Worm (Caenorhabditis elegans) whole organism, L2 larva: ENCODE results near the gene pgp-13.

Experiments used
- Y55F3AM.14 ChIP-seq: fragments of 200-800 bp; sonication (Bioruptor generic); optimal IDR thresholded peaks from 2 replicates; lab custom pipeline; 2018; ENCODE audit warnings: mild to moderate bottlenecking, missing genetic modification characterization, missing compliant biosample characterization
- ZK546.5 ChIP-seq: sonication (generic microtip); optimal IDR thresholded peaks from 2 replicates; lab custom pipeline; 2017; ENCODE audit warnings: missing biosample characterization, missing genetic modification characterization
- dmd-4 ChIP-seq: sonication (generic microtip); optimal IDR thresholded peaks from 2 replicates; lab custom pipeline; 2017; ENCODE audit warnings: missing biosample characterization, missing genetic modification characterization
- lin-39 ChIP-seq: fragments of 150-350 bp; optimal IDR thresholded peaks from 2 replicates; lab custom pipeline; 2014; ENCODE audit warnings: missing biosample characterization, missing genetic modification reagents, missing genetic modification characterization
- mdl-1 ChIP-seq, 2 experiments: fragments of 150-350 bp in 1 of 2; sonication (generic microtip) in 1 of 2; optimal IDR thresholded peaks; 2 replicates each; lab custom pipeline; 2017; ENCODE audit warnings: missing biosample characterization in 2 of 2, missing genetic modification characterization in 2 of 2
- nhr-11 ChIP-seq: fragments of 150-350 bp; optimal IDR thresholded peaks from 2 replicates; lab custom pipeline; 2014; ENCODE audit warnings: missing biosample characterization, missing genetic modification characterization
- nhr-77 ChIP-seq: fragments of 150-350 bp; optimal IDR thresholded peaks from 2 replicates; lab custom pipeline; 2014; ENCODE audit warnings: missing biosample characterization, missing genetic modification characterization
- skn-1 ChIP-seq: sonication (generic microtip); optimal IDR thresholded peaks from 2 replicates; lab custom pipeline; 2017; ENCODE audit warnings: missing biosample characterization, missing genetic modification characterization
- unc-62 ChIP-seq: fragments of 150-350 bp; optimal IDR thresholded peaks from 2 replicates; lab custom pipeline; 2014; ENCODE audit warnings: missing biosample characterization, missing genetic modification reagents, missing genetic modification characterization
- ztf-1 ChIP-seq: fragments of 200-800 bp; sonication (Bioruptor generic); conservative IDR thresholded peaks from 2 replicates; pipeline ENCODE4 v1.3.6; 2022; ENCODE audit warnings: missing genetic modification characterization, missing compliant biosample characterization

DNA sequence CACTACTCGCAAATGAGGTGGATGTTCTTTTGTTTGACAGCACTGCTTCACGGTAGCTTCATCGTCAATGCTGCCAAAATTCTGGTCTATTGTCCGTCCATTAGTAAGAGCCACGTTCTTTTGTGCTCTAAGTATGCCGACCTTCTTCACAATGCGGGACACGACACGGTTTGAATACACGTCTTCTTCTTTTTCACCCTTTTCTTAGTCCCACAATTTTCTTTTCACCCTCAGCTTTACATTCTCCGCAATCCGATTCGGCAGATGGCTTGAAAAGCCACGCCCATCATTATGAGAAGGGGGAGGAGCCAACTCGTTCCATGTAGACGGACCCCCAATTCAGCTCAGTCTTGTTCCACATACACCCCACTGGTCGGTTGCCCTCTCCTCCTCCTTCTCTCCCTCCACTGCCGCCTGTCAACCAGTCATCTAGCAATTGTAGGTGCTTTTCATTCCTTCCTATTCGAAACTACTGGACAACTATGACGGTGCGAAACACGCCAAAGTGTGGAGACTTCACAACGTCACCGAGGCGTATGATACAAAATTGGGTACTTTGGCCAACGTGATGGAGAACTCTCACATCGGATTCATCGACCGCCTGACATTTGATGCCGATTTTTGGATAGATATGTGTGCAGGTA is 46.7 kb upstream of the pgp-13 start:
- TF ChIP-seq nhr-11 (tag; lab: Kevin White, UChicago) (no peak), nhr-77 (tag; lab: Kevin White, UChicago) (no peak), mdl-1 (tag; optimal IDR thresholded peaks at IDR 0.05; lab: Kevin White, UChicago) (no peak), Y55F3AM.14 (GFP tag; lab: Kevin White, UChicago) (no peak), ZK546.5 (tag; lab: Kevin White, UChicago) (no peak), lin-39 (tag; lab: Kevin White, UChicago) (no peak), ztf-1 (GFP tag; lab: Robert Waterston, UW) (no peak), skn-1 (no peak), unc-62 (GFP tag; lab: Kevin White, UChicago) (no peak), dmd-4 (tag; lab: Kevin White, UChicago) (no peak)
